Worm (Caenorhabditis elegans) whole organism, late embryonic: ENCODE measurements around the gene srab-23.

Source experiments
- hlh-13 ChIP-seq: fragments of 200-800 bp; sonication (Bioruptor generic); optimal IDR thresholded peaks from 2 replicates; lab custom pipeline; 2018; ENCODE audit warnings: mild to moderate bottlenecking, missing genetic modification characterization, missing compliant biosample characterization
- pag-3 ChIP-seq: sonication (generic microtip); optimal IDR thresholded peaks from 2 replicates; lab custom pipeline; 2016; ENCODE audit warnings: missing compliant biosample characterization, missing genetic modification characterization, borderline replicate concordance
- ztf-16 ChIP-seq: sonication (generic microtip); optimal IDR thresholded peaks from 2 replicates; lab custom pipeline; 2017; ENCODE audit warnings: missing genetic modification characterization, missing compliant biosample characterization

ce11 chrV:1998358-1998757, 37.1 kb downstream of the srab-23 start:
- TF ChIP-seq hlh-13: no peak
- no peak for TF ChIP-seq ztf-16 (tag; lab: Kevin White, UChicago)
- no peak for TF ChIP-seq pag-3 (tag; lab: Kevin White, UChicago)
